Fruit fly (Drosophila melanogaster): ENCODE results near the gene Oga.

DNA sequence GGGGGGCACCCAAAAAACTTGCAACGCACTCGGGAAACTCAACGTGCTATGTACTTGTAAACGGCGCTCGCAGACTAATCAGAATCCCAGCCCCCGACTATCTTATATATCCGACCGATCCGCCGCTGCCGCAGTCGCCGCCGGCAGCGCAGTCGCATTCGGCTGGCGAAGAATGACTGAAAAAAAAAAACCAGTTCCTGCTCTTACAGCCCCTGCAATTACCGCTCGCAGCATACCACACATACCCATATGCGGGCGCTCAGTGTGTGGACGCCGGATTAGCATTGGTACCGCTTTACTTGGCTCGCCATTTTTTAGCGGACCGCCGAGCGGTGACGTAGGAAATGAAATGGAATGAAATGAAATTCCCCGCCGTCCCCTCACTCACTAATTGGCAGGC is 18.2 kb downstream of the Oga start, which contains the start of gene e:
- no peak for TF ChIP-seq usp (GFP tag; optimal IDR thresholded peaks at IDR 0.05)
- TF ChIP-seq CG8478 (optimal IDR thresholded peaks at IDR 0.05): no peak
- TF ChIP-seq psq (optimal IDR thresholded peaks at IDR 0.05): no peak
- no peak for TF ChIP-seq Dll (optimal IDR thresholded peaks at IDR 0.05)
